Worm (Caenorhabditis elegans) whole organism, L2 larva: ENCODE results near the gene iff-2.

Experiments
- C34F6.9 ChIP-seq: fragments of 150-350 bp; optimal IDR thresholded peaks from 2 replicates; lab custom pipeline; 2014; ENCODE audit warnings: missing biosample characterization, missing genetic modification characterization
- ceh-82 ChIP-seq: fragments of 150-350 bp; optimal IDR thresholded peaks from 2 replicates; lab custom pipeline; 2014; ENCODE audit warnings: missing biosample characterization, missing genetic modification characterization
- fos-1 ChIP-seq: fragments of 150-350 bp; optimal IDR thresholded peaks from 2 replicates; lab custom pipeline; 2014; ENCODE audit warnings: missing biosample characterization, missing genetic modification characterization
- lsy-2 ChIP-seq, 2 experiments: fragments of 150-350 bp in 1 of 2; sonication (generic microtip) in 1 of 2; optimal IDR thresholded peaks; 2 replicates each; lab custom pipeline; 2014 to 2017; ENCODE audit warnings: missing biosample characterization in 2 of 2, missing genetic modification characterization in 2 of 2
- snpc-4 ChIP-seq: fragments of 150-350 bp; optimal IDR thresholded peaks from 2 replicates; lab custom pipeline; 2014; ENCODE audit warnings: missing biosample characterization, missing genetic modification characterization

- TF ChIP-seq snpc-4 (tag; lab: Kevin White, UChicago) (no peak), fos-1 (tag; lab: Kevin White, UChicago) (no peak), C34F6.9 (tag; lab: Kevin White, UChicago) (no peak), ceh-82 (tag; lab: Kevin White, UChicago) (no peak), lsy-2 (tag; optimal IDR thresholded peaks at IDR 0.05; lab: Kevin White, UChicago) (no peak)
Observed at ce11 chrII:8590684-8591083, 29.5 kb upstream of the iff-2 start, which contains the start of gene aptf-4.
